Fruit fly (Drosophila melanogaster): ENCODE results near the gene CG7548.

The CG7548 gene

dm6 chr3L:7527661-7528379 is 21.8 kb upstream of the CG7548 start:
- TF ChIP-seq pdm3 (GFP tag; optimal IDR thresholded peaks at IDR 0.05) (no peak), Ets21C (GFP tag; optimal IDR thresholded peaks at IDR 0.05) (no peak), Eip78C (GFP tag) (peak; percentile 13), Sox14 (GFP tag; optimal IDR thresholded peaks at IDR 0.05) (no peak), vri (GFP tag; optimal IDR thresholded peaks at IDR 0.05) (peak; percentile 1), net (GFP tag; optimal IDR thresholded peaks at IDR 0.05) (no peak), CG11902 (GFP tag; optimal IDR thresholded peaks at IDR 0.05) (no peak), CG6854 (GFP tag; optimal IDR thresholded peaks at IDR 0.05) (no peak)

dm6 chr3L:7521847-7522246 is 15.8 kb upstream of the CG7548 start:
- TF ChIP-seq eg (GFP tag; IDR thresholded peaks at IDR 0.05) = no peak
- no peak for TF ChIP-seq dsx (GFP tag; optimal IDR thresholded peaks at IDR 0.05; ENCODE audit: poor library complexity, severe bottlenecking)
- no peak for TF ChIP-seq CG8632 (GFP tag; optimal IDR thresholded peaks at IDR 0.05)
- TF ChIP-seq svp (GFP tag) = peak; percentile 47
- 0 out of 3 replicates have a peak, but pooled peaks have one; percentile 26 for TF ChIP-seq CG8119 (GFP tag; IDR thresholded peaks at IDR 0.05)
- no peak for TF ChIP-seq cyc (GFP tag; optimal IDR thresholded peaks at IDR 0.05)
- peak; percentile 3 for TF ChIP-seq Ets96B (tag; optimal IDR thresholded peaks at IDR 0.05)
- no peak for TF ChIP-seq CG10669 (GFP tag; optimal IDR thresholded peaks at IDR 0.05)
- TF ChIP-seq CG11902 (GFP tag; optimal IDR thresholded peaks at IDR 0.05) = no peak
- no peak for TF ChIP-seq CG6808 (GFP tag; optimal IDR thresholded peaks at IDR 0.05)
- no peak for TF ChIP-seq Eip75B (GFP tag; optimal IDR thresholded peaks at IDR 0.05)

DNA sequence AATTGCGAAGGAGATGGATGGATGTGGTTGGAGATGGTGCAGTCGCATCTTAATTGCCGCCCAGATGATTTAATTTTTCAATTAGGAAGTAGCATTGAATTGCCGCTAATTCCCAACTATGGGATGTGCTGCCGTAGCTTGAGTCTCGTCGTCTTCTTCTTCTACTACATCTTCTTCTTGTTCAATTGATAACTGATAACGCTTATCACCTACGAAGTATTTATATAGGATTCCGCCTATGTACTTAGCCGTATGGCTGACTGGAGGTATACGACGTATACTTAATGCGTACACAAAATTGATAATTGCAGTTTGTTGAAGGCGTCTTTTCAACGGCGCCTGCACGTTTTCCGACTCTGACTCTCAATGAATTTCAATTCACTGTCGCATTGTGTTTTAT is 14.6 kb upstream of the CG7548 start:
- TF ChIP-seq svp (GFP tag) (peak; percentile 69), Eip75B (GFP tag; optimal IDR thresholded peaks at IDR 0.05) (no peak)

DNA sequence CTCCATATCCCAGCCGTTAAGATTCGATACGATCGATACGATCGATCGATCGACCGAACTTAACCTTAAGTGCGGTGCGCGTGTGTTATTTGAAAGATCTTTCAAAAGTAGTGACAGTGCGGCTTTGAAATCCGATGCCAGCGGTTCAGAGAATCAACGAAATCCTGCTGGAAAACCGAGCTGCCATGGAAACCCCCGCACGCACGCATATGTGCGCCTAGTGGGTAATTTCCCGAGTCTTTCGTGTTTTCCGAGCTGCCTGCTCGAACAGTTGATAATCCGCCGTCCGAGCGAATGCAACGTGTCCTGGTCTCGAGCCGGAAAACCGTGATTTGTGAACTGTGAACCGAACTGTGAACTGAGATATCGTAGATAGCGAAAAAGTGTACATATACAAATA is 13.2 kb upstream of the CG7548 start:
- TF ChIP-seq CG8319 (GFP tag; optimal IDR thresholded peaks at IDR 0.05) = no peak

dm6 chr3L:7518351-7519102 is 12.5 kb upstream of the CG7548 start, which contains the start of gene ltl:
Gene ltl, plus strand, starts transcription at chr3L:7518997.
- TF ChIP-seq CG6163 (GFP tag; IDR thresholded peaks at IDR 0.05) (peak; percentile 21; the same call in 1 of the 3 replicates), net (GFP tag; optimal IDR thresholded peaks at IDR 0.05) (no peak), CG16779 (tag; optimal IDR thresholded peaks at IDR 0.05) (no peak), Met (GFP tag; optimal IDR thresholded peaks at IDR 0.05) (no peak), dsx (GFP tag; optimal IDR thresholded peaks at IDR 0.05; ENCODE audit: poor library complexity, severe bottlenecking) (no peak), cyc (GFP tag; optimal IDR thresholded peaks at IDR 0.05) (no peak), CG1621 (tag; optimal IDR thresholded peaks at IDR 0.05) (no peak), CG3919 (GFP tag; optimal IDR thresholded peaks at IDR 0.05) (peak; percentile 18), fkh (GFP tag; optimal IDR thresholded peaks at IDR 0.05) (no peak), CG8632 (GFP tag; optimal IDR thresholded peaks at IDR 0.05) (no peak), salr (GFP tag; optimal IDR thresholded peaks at IDR 0.05) (no peak), Hr4 (GFP tag; optimal IDR thresholded peaks at IDR 0.05) (no peak), Eip78C (GFP tag) (peak; percentile 29)

Data from whole organism, prepupa.